Worm (Caenorhabditis elegans): ENCODE data around the gene F32D8.8.
A peak's percentile ranks its signal among the peaks of the same experiment; 100 is the strongest.

F32D8.8 gene

DNA sequence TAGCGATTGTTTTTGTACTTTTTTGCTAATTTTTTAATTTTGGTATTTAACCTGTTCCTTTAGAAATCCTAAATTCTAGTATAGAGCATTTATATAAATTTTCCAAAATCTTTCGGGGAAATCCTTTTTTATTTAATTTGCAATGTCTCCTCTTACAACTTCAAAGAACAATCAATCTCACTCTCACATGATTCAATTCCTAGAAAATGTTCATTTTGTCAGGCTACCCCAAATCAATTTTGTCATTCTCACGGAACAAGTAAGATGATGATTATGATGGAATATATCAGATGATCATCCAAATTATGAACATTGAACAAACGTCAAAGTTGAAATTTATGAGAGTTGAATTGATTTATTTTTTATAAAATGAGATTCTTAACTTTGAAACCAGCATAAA is 34.7 kb upstream of the F32D8.8 start (continued):
- TF ChIP-seq snpc-4 (tag; optimal IDR thresholded peaks at IDR 0.05) (no peak), unc-98 (GFP tag; IDR thresholded peaks at IDR 0.05) (no peak), isw-1 (GFP tag; IDR thresholded peaks at IDR 0.05) (no peak), zip-4 (GFP tag; optimal IDR thresholded peaks at IDR 0.05) (no peak), ceh-8 (GFP tag; optimal IDR thresholded peaks at IDR 0.05) (peak; percentile 44), lin-15B (tag; optimal IDR thresholded peaks at IDR 0.05) (no peak), rnt-1 (tag; optimal IDR thresholded peaks at IDR 0.05) (no peak), aly-2 (tag; optimal IDR thresholded peaks at IDR 0.05) (no peak), efl-1 (optimal IDR thresholded peaks at IDR 0.05) (no peak), efl-1 (GFP tag; optimal IDR thresholded peaks at IDR 0.05 in 1 of 2) (peak in 1 of 2 experiments; percentile 62), F16B12.6 (tag; optimal IDR thresholded peaks at IDR 0.05) (no peak), jun-1 (tag; optimal IDR thresholded peaks at IDR 0.05) (no peak), Y116A8C.19 (tag; optimal IDR thresholded peaks at IDR 0.05; ENCODE audit: borderline replicate concordance) (no peak), ztf-11 (tag; optimal IDR thresholded peaks at IDR 0.05) (no peak), sox-4 (tag; optimal IDR thresholded peaks at IDR 0.05) (no peak), tlp-1 (tag; optimal IDR thresholded peaks at IDR 0.05) (no peak), aha-1 (tag; optimal IDR thresholded peaks at IDR 0.05) (no peak), ces-1 (GFP tag; optimal IDR thresholded peaks at IDR 0.05) (no peak), pax-3 (tag; optimal IDR thresholded peaks at IDR 0.05) (no peak), unc-30 (tag; optimal IDR thresholded peaks at IDR 0.05) (no peak), irx-1 (tag; optimal IDR thresholded peaks at IDR 0.05) (peak; percentile 17), ama-1 (optimal IDR thresholded peaks at IDR 0.05) (no peak), sptf-1 (tag; optimal IDR thresholded peaks at IDR 0.05) (no peak), egl-27 (tag; optimal IDR thresholded peaks at IDR 0.05) (no peak), lir-3 (tag; optimal IDR thresholded peaks at IDR 0.05; ENCODE audit: poor library complexity) (no peak), ztf-4 (tag; optimal IDR thresholded peaks at IDR 0.05) (peak; percentile 45), mab-9 (GFP tag; IDR thresholded peaks at IDR 0.05) (no peak), hlh-17 (GFP tag; optimal IDR thresholded peaks at IDR 0.05; ENCODE audit: borderline replicate concordance) (no peak), lin-14 (GFP tag; optimal IDR thresholded peaks at IDR 0.05) (peak; percentile 67), C04F5.9 (tag; optimal IDR thresholded peaks at IDR 0.05) (no peak), nhr-71 (tag; optimal IDR thresholded peaks at IDR 0.05) (peak; percentile 88), nhr-84 (tag; optimal IDR thresholded peaks at IDR 0.05) (no peak), ceh-90 (tag; optimal IDR thresholded peaks at IDR 0.05) (no peak), alr-1 (tag; optimal IDR thresholded peaks at IDR 0.05; ENCODE audit: borderline replicate concordance) (no peak), skn-1 (tag; optimal IDR thresholded peaks at IDR 0.05) (peak; percentile 64), blmp-1 (tag; optimal IDR thresholded peaks at IDR 0.05) (no peak), egl-13 (tag; optimal IDR thresholded peaks at IDR 0.05) (no peak), vab-15 (tag; optimal IDR thresholded peaks at IDR 0.05) (no peak), nhr-237 (tag; optimal IDR thresholded peaks at IDR 0.05) (no peak), nhr-20 (tag; optimal IDR thresholded peaks at IDR 0.05) (peak; percentile 70), ceh-63 (GFP tag; optimal IDR thresholded peaks at IDR 0.05) (no peak), C16A3.4 (tag; optimal IDR thresholded peaks at IDR 0.05) (no peak), unc-62 (GFP tag; optimal IDR thresholded peaks at IDR 0.05) (no peak), dpl-1 (GFP tag; optimal IDR thresholded peaks at IDR 0.05) (peak in 1 of 3 experiments; percentile 2), hlh-4 (tag; optimal IDR thresholded peaks at IDR 0.05) (no peak), ceh-88 (GFP tag; IDR thresholded peaks at IDR 0.05) (no peak), hpl-2 (GFP tag; optimal IDR thresholded peaks at IDR 0.05) (no peak), nhr-47 (tag; optimal IDR thresholded peaks at IDR 0.05) (peak; percentile 73), pqm-1 (tag; optimal IDR thresholded peaks at IDR 0.05) (no peak), dsc-1 (tag; optimal IDR thresholded peaks at IDR 0.05) (peak; percentile 69), xbp-1 (tag; optimal IDR thresholded peaks at IDR 0.05) (no peak), unc-86 (tag; optimal IDR thresholded peaks at IDR 0.05) (no peak), nhr-77 (tag; optimal IDR thresholded peaks at IDR 0.05) (no peak), ets-5 (GFP tag; IDR thresholded peaks at IDR 0.05) (no peak), mdl-1 (tag; optimal IDR thresholded peaks at IDR 0.05) (no peak)
